Fruit fly (Drosophila melanogaster) whole organism, embryonic: ENCODE data around the gene Nepl3.

Source experiments
- Ada2b ChIP-seq: fragments of 200-800 bp; sonication (Bioruptor generic); IDR thresholded peaks from 2 replicates; pipeline ENCODE4 v1.3.6; 2022; ENCODE audit warnings: missing biosample characterization, missing genetic modification characterization
- Adf1 ChIP-seq: fragments of 200-800 bp; sonication (Bioruptor generic); IDR thresholded peaks from 2 replicates; pipeline ENCODE4 v1.3.6; 2022; ENCODE audit warnings: missing biosample characterization, missing genetic modification characterization
- Atf3 ChIP-seq: fragments of 200-800 bp; sonication (Bioruptor generic); optimal IDR thresholded peaks from 3 replicates; lab custom pipeline; 2016; ENCODE audit warnings: missing biosample characterization, missing genetic modification characterization
- BtbVII ChIP-seq: fragments of 200-800 bp; sonication (Bioruptor generic); optimal IDR thresholded peaks from 3 replicates; lab custom pipeline; 2017; ENCODE audit warnings: missing biosample characterization, mild to moderate bottlenecking, missing genetic modification characterization
- CG10366 ChIP-seq: fragments of 200-800 bp; sonication (Bioruptor generic); IDR thresholded peaks from 2 replicates; pipeline ENCODE4 v1.3.6; 2022; ENCODE audit warnings: missing biosample characterization, missing genetic modification characterization
- CG12391 ChIP-seq: fragments of 200-800 bp; sonication (Bioruptor generic); optimal IDR thresholded peaks from 3 replicates; lab custom pipeline; 2018; ENCODE audit warnings: missing biosample characterization, mild to moderate bottlenecking, missing genetic modification characterization, moderate library complexity
- CG12769 ChIP-seq: fragments of 200-800 bp; sonication (Bioruptor generic); optimal IDR thresholded peaks from 2 replicates; lab custom pipeline; 2019; ENCODE audit warnings: missing biosample characterization, mild to moderate bottlenecking, missing genetic modification characterization, moderate library complexity
- CG14710 ChIP-seq: fragments of 200-800 bp; sonication (Bioruptor generic); optimal IDR thresholded peaks from 3 replicates; lab custom pipeline; 2019; ENCODE audit warnings: missing biosample characterization, mild to moderate bottlenecking, missing genetic modification characterization, moderate library complexity
- CG14965 ChIP-seq: fragments of 200-800 bp; sonication (Bioruptor generic); optimal IDR thresholded peaks from 2 replicates; lab custom pipeline; 2016; ENCODE audit warnings: missing biosample characterization, missing genetic modification characterization, borderline replicate concordance
- CG15073 ChIP-seq: fragments of 200-800 bp; sonication (Bioruptor generic); optimal IDR thresholded peaks from 2 replicates; lab custom pipeline; 2016; ENCODE audit warnings: missing biosample characterization, missing genetic modification characterization
- CG15269 ChIP-seq: fragments of 200-800 bp; sonication (Bioruptor generic); optimal IDR thresholded peaks from 2 replicates; lab custom pipeline; 2018; ENCODE audit warnings: missing biosample characterization, mild to moderate bottlenecking, missing genetic modification characterization, moderate library complexity
- CG1602 ChIP-seq: fragments of 200-800 bp; sonication (Bioruptor generic); optimal IDR thresholded peaks from 3 replicates; lab custom pipeline; 2016; ENCODE audit warnings: missing biosample characterization, missing genetic modification characterization
- CG16863 ChIP-seq: fragments of 200-800 bp; sonication (Bioruptor generic); optimal IDR thresholded peaks from 3 replicates; lab custom pipeline; 2016; ENCODE audit warnings: missing biosample characterization, missing genetic modification characterization
- CG17359 ChIP-seq: fragments of 200-800 bp; sonication (Bioruptor generic); optimal IDR thresholded peaks from 3 replicates; lab custom pipeline; 2018; ENCODE audit warnings: missing biosample characterization, mild to moderate bottlenecking, missing genetic modification characterization, moderate library complexity
- CG17829 ChIP-seq: fragments of 200-800 bp; optimal IDR thresholded peaks from 2 replicates; lab custom pipeline; 2019; ENCODE audit warnings: missing biosample characterization, mild to moderate bottlenecking, missing genetic modification characterization, moderate library complexity
- CG31388 ChIP-seq: fragments of 200-800 bp; sonication (Bioruptor generic); optimal IDR thresholded peaks from 2 replicates; lab custom pipeline; 2016; ENCODE audit warnings: missing biosample characterization, missing genetic modification characterization
- CG4360 ChIP-seq: fragments of 200-800 bp; sonication (Bioruptor generic); IDR thresholded peaks from 2 replicates; pipeline ENCODE4 v1.3.6; 2022; ENCODE audit warnings: missing biosample characterization, missing genetic modification characterization
- CG4424 ChIP-seq: fragments of 200-800 bp; sonication (Bioruptor generic); optimal IDR thresholded peaks from 3 replicates; lab custom pipeline; 2016; ENCODE audit warnings: missing biosample characterization, missing genetic modification characterization
- CG5245 ChIP-seq: fragments of 200-800 bp; sonication (Bioruptor generic); optimal IDR thresholded peaks from 3 replicates; lab custom pipeline; 2016; ENCODE audit warnings: missing biosample characterization, missing genetic modification characterization
- CG6175 ChIP-seq: fragments of 200-800 bp; sonication (Bioruptor generic); IDR thresholded peaks from 3 replicates; pipeline ENCODE4 v1.3.6; 2022; ENCODE audit warnings: missing biosample characterization, missing genetic modification characterization
- CG7928 ChIP-seq: fragments of 200-800 bp; sonication (Bioruptor generic); optimal IDR thresholded peaks from 2 replicates; lab custom pipeline; 2017; ENCODE audit warnings: missing biosample characterization, mild to moderate bottlenecking, missing genetic modification characterization
- Dbx ChIP-seq: fragments of 200-800 bp; sonication (Bioruptor generic); IDR thresholded peaks from 3 replicates; pipeline ENCODE4 v1.3.6; 2022; ENCODE audit warnings: missing biosample characterization, missing genetic modification characterization
- Dfd ChIP-seq, 2 experiments: fragments of >200 bp; optimal IDR thresholded peaks; 2 replicates each; lab custom pipeline; 2017; ENCODE audit warnings: missing biosample characterization in 2 of 2, missing genetic modification characterization in 2 of 2
- HLH4C ChIP-seq: fragments of 200-800 bp; sonication (Bioruptor generic); IDR thresholded peaks from 3 replicates; pipeline ENCODE4 v1.3.6; 2022; ENCODE audit warnings: missing biosample characterization, missing genetic modification characterization; ENCODE audit not compliant: partially characterized antibody
- HLHmδ ChIP-seq: fragments of 200-800 bp; sonication (Bioruptor generic); optimal IDR thresholded peaks from 2 replicates; lab custom pipeline; 2018; ENCODE audit warnings: missing biosample characterization, mild to moderate bottlenecking, missing genetic modification characterization, moderate library complexity
- HmgZ ChIP-seq: fragments of 200-800 bp; sonication (Bioruptor generic); optimal IDR thresholded peaks from 2 replicates; lab custom pipeline; 2018; ENCODE audit warnings: missing biosample characterization, mild to moderate bottlenecking, missing genetic modification characterization
- Kr ChIP-seq: fragments of 200-800 bp; sonication (Bioruptor generic); optimal IDR thresholded peaks from 2 replicates; lab custom pipeline; 2017; ENCODE audit warnings: missing biosample characterization, mild to moderate bottlenecking, missing genetic modification characterization
- NFAT ChIP-seq: fragments of 200-800 bp; sonication (Bioruptor generic); IDR thresholded peaks from 2 replicates; pipeline ENCODE4 v1.3.6; 2022; ENCODE audit warnings: missing biosample characterization, missing genetic modification characterization
- Poxn ChIP-seq: fragments of 200-800 bp; sonication (Bioruptor generic); IDR thresholded peaks from 2 replicates; pipeline ENCODE4 v1.3.6; 2022; ENCODE audit warnings: missing biosample characterization, missing genetic modification characterization
- Rx ChIP-seq: fragments of 200-800 bp; sonication (Bioruptor generic); IDR thresholded peaks from 2 replicates; pipeline ENCODE4 v1.3.6; 2022; ENCODE audit warnings: missing biosample characterization, missing genetic modification characterization
- Scr ChIP-seq: fragments of 200-800 bp; sonication (Bioruptor generic); IDR thresholded peaks from 2 replicates; pipeline ENCODE4 v1.3.6; 2022; ENCODE audit warnings: missing biosample characterization, missing genetic modification characterization; ENCODE audit not compliant: partially characterized antibody
- Sin3A ChIP-seq: fragments of >200 bp; optimal IDR thresholded peaks from 2 replicates; lab custom pipeline; 2018
- Ssrp ChIP-seq: fragments of 200-800 bp; sonication (Bioruptor generic); optimal IDR thresholded peaks from 2 replicates; lab custom pipeline; 2018; ENCODE audit warnings: missing biosample characterization, mild to moderate bottlenecking, missing genetic modification characterization, moderate library complexity
- Tbp ChIP-seq: fragments of >200 bp; optimal IDR thresholded peaks from 2 replicates; lab custom pipeline; 2018; ENCODE audit warnings: missing biosample characterization, missing genetic modification characterization
- ab ChIP-seq: fragments of 200-800 bp; sonication (Bioruptor generic); optimal IDR thresholded peaks from 2 replicates; lab custom pipeline; 2016; ENCODE audit warnings: missing biosample characterization, missing genetic modification characterization
- ase ChIP-seq: fragments of 200-800 bp; sonication (Bioruptor generic); IDR thresholded peaks from 3 replicates; pipeline ENCODE4 v1.3.6; 2022; ENCODE audit warnings: missing biosample characterization, missing genetic modification characterization
- ato ChIP-seq: fragments of 200-800 bp; sonication (Bioruptor generic); IDR thresholded peaks from 2 replicates; pipeline ENCODE4 v1.3.6; 2022; ENCODE audit warnings: missing biosample characterization, missing genetic modification characterization; ENCODE audit not compliant: partially characterized antibody
- cad ChIP-seq: fragments of >200 bp; optimal IDR thresholded peaks from 2 replicates; lab custom pipeline; 2017; ENCODE audit warnings: missing biosample characterization, missing genetic modification characterization
- cato ChIP-seq: fragments of 200-800 bp; sonication (Bioruptor generic); optimal IDR thresholded peaks from 2 replicates; lab custom pipeline; 2016; ENCODE audit warnings: missing biosample characterization, missing genetic modification characterization, borderline replicate concordance
- chinmo ChIP-seq: fragments of 200-800 bp; sonication (Bioruptor generic); IDR thresholded peaks from 4 replicates; pipeline ENCODE4 v1.3.6; 2022; ENCODE audit warnings: missing biosample characterization, missing genetic modification characterization; ENCODE audit not compliant: partially characterized antibody
- ci ChIP-seq: fragments of 200-800 bp; sonication (Bioruptor generic); IDR thresholded peaks from 3 replicates; pipeline ENCODE4 v1.3.6; 2022; ENCODE audit warnings: missing biosample characterization, missing genetic modification characterization
- dpn ChIP-seq, 2 experiments: fragments of 200-800 bp; sonication (Bioruptor generic); optimal IDR thresholded peaks; 3 replicates each; lab custom pipeline; 2016; ENCODE audit warnings: missing biosample characterization in 2 of 2, missing genetic modification characterization in 2 of 2
- fd96Cb ChIP-seq: fragments of 200-800 bp; sonication (Bioruptor generic); optimal IDR thresholded peaks from 2 replicates; lab custom pipeline; 2018; ENCODE audit warnings: missing biosample characterization, mild to moderate bottlenecking, missing genetic modification characterization, moderate library complexity
- jing ChIP-seq: fragments of 200-800 bp; sonication (Bioruptor generic); optimal IDR thresholded peaks from 2 replicates; lab custom pipeline; 2018; ENCODE audit warnings: missing biosample characterization, mild to moderate bottlenecking, missing genetic modification characterization
- kay ChIP-seq: fragments of 200-800 bp; sonication (Bioruptor generic); optimal IDR thresholded peaks from 2 replicates; lab custom pipeline; 2016; ENCODE audit warnings: missing biosample characterization, missing genetic modification characterization
- lbe ChIP-seq: fragments of 200-800 bp; sonication (Bioruptor generic); optimal IDR thresholded peaks from 2 replicates; lab custom pipeline; 2016; ENCODE audit warnings: missing biosample characterization, mild to moderate bottlenecking, missing genetic modification characterization
- pho ChIP-seq: fragments of 200-800 bp; sonication (Bioruptor generic); optimal IDR thresholded peaks from 2 replicates; lab custom pipeline; 2016; ENCODE audit warnings: missing biosample characterization, missing genetic modification characterization
- sim ChIP-seq: fragments of 200-800 bp; sonication (Bioruptor generic); IDR thresholded peaks from 2 replicates; pipeline ENCODE4 v1.3.6; 2022; ENCODE audit warnings: missing biosample characterization, missing genetic modification characterization
- sob ChIP-seq: fragments of 200-800 bp; sonication (Bioruptor generic); IDR thresholded peaks from 2 replicates; pipeline ENCODE4 v1.3.6; 2022; ENCODE audit warnings: missing biosample characterization, missing genetic modification characterization
- tap ChIP-seq: fragments of 200-800 bp; optimal IDR thresholded peaks from 3 replicates; lab custom pipeline; 2019; ENCODE audit warnings: missing biosample characterization, mild to moderate bottlenecking, missing genetic modification characterization, moderate library complexity
- tgo ChIP-seq: fragments of 200-800 bp; sonication (Bioruptor generic); IDR thresholded peaks from 3 replicates; pipeline ENCODE4 v1.3.6; 2022; ENCODE audit warnings: missing biosample characterization, missing genetic modification characterization

Nepl3 gene

DNA sequence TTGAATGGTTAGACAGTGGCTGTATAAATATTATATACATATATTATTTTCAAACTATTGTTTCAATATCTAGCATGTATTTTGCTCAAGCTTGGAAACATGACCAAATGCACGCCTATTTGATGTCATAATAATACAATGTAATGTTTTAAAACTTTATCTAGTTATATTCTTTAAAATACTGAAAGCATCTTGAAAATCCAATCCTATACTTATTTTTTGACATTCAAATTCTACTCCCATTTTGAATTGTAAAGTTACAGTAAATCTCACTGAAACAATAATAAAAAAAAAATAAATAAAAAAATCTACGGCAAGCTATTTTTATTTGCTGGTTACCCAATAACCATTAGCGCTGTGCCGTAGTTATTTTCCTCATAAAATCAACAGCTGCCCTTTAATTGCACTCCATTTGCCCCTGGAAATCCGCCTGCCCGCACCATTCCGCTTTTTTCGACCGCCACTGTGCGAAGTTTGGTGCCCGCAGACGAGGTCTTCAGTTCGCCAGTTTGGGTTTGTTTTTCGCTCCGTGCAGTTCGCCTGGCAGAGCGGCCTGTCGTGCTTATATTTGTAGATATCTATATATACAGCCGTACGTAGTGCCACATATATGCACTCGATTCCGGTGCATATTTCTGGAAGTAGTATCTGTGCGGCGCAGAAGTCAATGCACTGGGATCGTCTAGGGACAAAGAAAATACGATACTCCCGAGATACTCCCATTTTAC is 13.0 kb downstream of the Nepl3 start (continued):
- no peak for TF ChIP-seq Tbp (GFP tag; lab: Kevin White, UChicago)
- TF ChIP-seq dpn (GFP tag; optimal IDR thresholded peaks at IDR 0.05; lab: Kevin White, UChicago), result peak; percentile 45 to 46
- no peak for TF ChIP-seq lbe (GFP tag; lab: Kevin White, UChicago)
- TF ChIP-seq tgo (GFP tag; lab: Robert Waterston, UW), result peak; percentile 44; the same call in 1 of the 3 replicates
- peak; percentile 46 for TF ChIP-seq BtbVII (GFP tag; lab: Kevin White, UChicago)
- TF ChIP-seq Kr (GFP tag; lab: Kevin White, UChicago), result no peak
- peak; percentile 97 for TF ChIP-seq CG15073 (GFP tag; lab: Kevin White, UChicago)
- TF ChIP-seq tap (tag; lab: Kevin White, UChicago), result peak; percentile 23
- TF ChIP-seq cato, result no peak
- TF ChIP-seq CG5245 (GFP tag; lab: Kevin White, UChicago), result no peak
- no peak for TF ChIP-seq cad (GFP tag; lab: Kevin White, UChicago)
- TF ChIP-seq HmgZ (tag; lab: Kevin White, UChicago), result no peak
- no peak for TF ChIP-seq Dfd (GFP tag; optimal IDR thresholded peaks at IDR 0.05; lab: Kevin White, UChicago)
- peak; percentile 85 for TF ChIP-seq ci (GFP tag; lab: Robert Waterston, UW)
- TF ChIP-seq CG4424, result peak; percentile 63
- no peak for TF ChIP-seq CG31388 (GFP tag; lab: Kevin White, UChicago)
- TF ChIP-seq Ada2b (GFP tag; lab: Robert Waterston, UW), result no peak
- no peak for TF ChIP-seq ab (GFP tag; lab: Kevin White, UChicago)
- TF ChIP-seq CG12391 (tag; lab: Kevin White, UChicago), result peak; percentile 61
- TF ChIP-seq CG17829 (tag; lab: Kevin White, UChicago), result peak; percentile 42
- peak; percentile 5 for TF ChIP-seq Atf3 (GFP tag; lab: Kevin White, UChicago)
- no peak for TF ChIP-seq Dbx
- peak; percentile 26 for TF ChIP-seq CG7928
- peak; percentile 54; the same call in 2 of the 3 replicates for TF ChIP-seq ase (GFP tag; lab: Robert Waterston, UW)
- TF ChIP-seq Sin3A (lab: Kevin White, UChicago), result no peak
- TF ChIP-seq HLH4C, result no peak
- TF ChIP-seq CG16863, result peak; percentile 52
- no peak for TF ChIP-seq CG14965 (GFP tag; lab: Kevin White, UChicago)
- TF ChIP-seq fd96Cb (tag; lab: Kevin White, UChicago), result peak; percentile 61
- TF ChIP-seq Scr (GFP tag; lab: Robert Waterston, UW), result no peak
- no peak for TF ChIP-seq CG4360
- TF ChIP-seq Adf1 (GFP tag; lab: Robert Waterston, UW), result no peak
- peak; percentile 6 for TF ChIP-seq CG12769 (tag; lab: Kevin White, UChicago)
- no peak for TF ChIP-seq kay (GFP tag; lab: Kevin White, UChicago)
- no peak for TF ChIP-seq Poxn (GFP tag; lab: Robert Waterston, UW)
- TF ChIP-seq pho, result no peak
- TF ChIP-seq sim (GFP tag; lab: Robert Waterston, UW), result no peak
- TF ChIP-seq Rx (GFP tag; lab: Robert Waterston, UW), result peak; percentile 24; the same call in 1 of the 2 replicates
- no peak for TF ChIP-seq ato (GFP tag; lab: Robert Waterston, UW)
- TF ChIP-seq HLHmδ (GFP tag; lab: Kevin White, UChicago), result no peak
- peak; percentile 47 for TF ChIP-seq CG10366
- TF ChIP-seq sob, result no peak
- TF ChIP-seq CG1602 (GFP tag; lab: Kevin White, UChicago), result peak; percentile 29
- TF ChIP-seq CG15269 (tag; lab: Kevin White, UChicago), result peak; percentile 72
- TF ChIP-seq jing (GFP tag; lab: Kevin White, UChicago), result no peak
- peak; percentile 46 for TF ChIP-seq CG17359 (tag; lab: Kevin White, UChicago)
- peak; percentile 75 for TF ChIP-seq NFAT
- TF ChIP-seq CG14710 (tag; lab: Kevin White, UChicago), result peak; percentile 39
- TF ChIP-seq CG6175 (GFP tag; lab: Robert Waterston, UW), result no peak
- no peak for TF ChIP-seq chinmo (GFP tag; lab: Robert Waterston, UW)
- peak; percentile 46 for TF ChIP-seq Ssrp (tag; lab: Kevin White, UChicago)
